Worm (Caenorhabditis elegans) whole organism, L2 larva: ENCODE data around the gene Y50D7A.10.

ENCODE experiments used
- C34F6.9 ChIP-seq: fragments of 150-350 bp; optimal IDR thresholded peaks from 2 replicates; lab custom pipeline; 2014; ENCODE audit warnings: missing biosample characterization, missing genetic modification characterization
- F13H6.1 ChIP-seq: sonication (generic microtip); optimal IDR thresholded peaks from 2 replicates; lab custom pipeline; 2016; ENCODE audit warnings: missing genetic modification characterization, missing compliant biosample characterization
- R02D3.7 ChIP-seq: fragments of 150-350 bp; optimal IDR thresholded peaks from 2 replicates; lab custom pipeline; 2014; ENCODE audit warnings: missing biosample characterization, missing genetic modification characterization
- Y55F3AM.14 ChIP-seq: fragments of 200-800 bp; sonication (Bioruptor generic); optimal IDR thresholded peaks from 2 replicates; lab custom pipeline; 2018; ENCODE audit warnings: mild to moderate bottlenecking, missing genetic modification characterization, missing compliant biosample characterization
- ZK546.5 ChIP-seq: sonication (generic microtip); optimal IDR thresholded peaks from 2 replicates; lab custom pipeline; 2017; ENCODE audit warnings: missing biosample characterization, missing genetic modification characterization
- alr-1 ChIP-seq: fragments of 150-350 bp; optimal IDR thresholded peaks from 2 replicates; lab custom pipeline; 2014; ENCODE audit warnings: missing biosample characterization, missing genetic modification characterization
- aly-2 ChIP-seq: fragments of 150-350 bp; optimal IDR thresholded peaks from 2 replicates; lab custom pipeline; 2014; ENCODE audit warnings: missing biosample characterization, missing genetic modification characterization
- ama-1 ChIP-seq: fragments of 150-350 bp; optimal IDR thresholded peaks from 2 replicates; lab custom pipeline; 2018; ENCODE audit warnings: inconsistent platforms
- blmp-1 ChIP-seq: sonication (generic microtip); optimal IDR thresholded peaks from 2 replicates; lab custom pipeline; 2017; ENCODE audit warnings: missing genetic modification characterization, mild to moderate bottlenecking, missing compliant biosample characterization, antibody characterized with exemption, moderate library complexity; ENCODE audit not compliant: insufficient read depth
- ceh-16 ChIP-seq: fragments of 150-350 bp; optimal IDR thresholded peaks from 2 replicates; lab custom pipeline; 2014; ENCODE audit warnings: missing biosample characterization, missing genetic modification characterization
- ceh-82 ChIP-seq: fragments of 150-350 bp; optimal IDR thresholded peaks from 2 replicates; lab custom pipeline; 2014; ENCODE audit warnings: missing biosample characterization, missing genetic modification characterization
- crh-2 ChIP-seq: sonication (generic microtip); optimal IDR thresholded peaks from 2 replicates; lab custom pipeline; 2017; ENCODE audit warnings: missing biosample characterization, missing genetic modification characterization
- dmd-4 ChIP-seq: sonication (generic microtip); optimal IDR thresholded peaks from 2 replicates; lab custom pipeline; 2017; ENCODE audit warnings: missing biosample characterization, missing genetic modification characterization
- egl-27 ChIP-seq: sonication (generic microtip); optimal IDR thresholded peaks from 3 replicates; lab custom pipeline; 2017; ENCODE audit warnings: missing biosample characterization, missing genetic modification reagents, missing genetic modification characterization
- elt-1 ChIP-seq: fragments of 150-350 bp; optimal IDR thresholded peaks from 2 replicates; lab custom pipeline; 2014; ENCODE audit warnings: missing biosample characterization, missing genetic modification characterization
- elt-3 ChIP-seq: sonication (generic microtip); optimal IDR thresholded peaks from 2 replicates; lab custom pipeline; 2017; ENCODE audit warnings: missing biosample characterization, missing genetic modification characterization
- fos-1 ChIP-seq: fragments of 150-350 bp; optimal IDR thresholded peaks from 2 replicates; lab custom pipeline; 2014; ENCODE audit warnings: missing biosample characterization, missing genetic modification characterization
- gmeb-1 ChIP-seq: fragments of 150-350 bp; optimal IDR thresholded peaks from 2 replicates; lab custom pipeline; 2014; ENCODE audit warnings: missing biosample characterization, missing genetic modification characterization
- lin-11 ChIP-seq: fragments of 150-350 bp; sonication (generic microtip); optimal IDR thresholded peaks from 2 replicates; lab custom pipeline; 2014; ENCODE audit warnings: missing biosample characterization, missing genetic modification characterization, inconsistent platforms, mixed read lengths
- lin-13 ChIP-seq: fragments of 150-350 bp; optimal IDR thresholded peaks from 2 replicates; lab custom pipeline; 2014; ENCODE audit warnings: missing biosample characterization, missing genetic modification reagents, missing genetic modification characterization
- lin-39 ChIP-seq: fragments of 150-350 bp; optimal IDR thresholded peaks from 2 replicates; lab custom pipeline; 2014; ENCODE audit warnings: missing biosample characterization, missing genetic modification reagents, missing genetic modification characterization
- lsy-2 ChIP-seq, 2 experiments: fragments of 150-350 bp in 1 of 2; sonication (generic microtip) in 1 of 2; optimal IDR thresholded peaks; 2 replicates each; lab custom pipeline; 2014 to 2017; ENCODE audit warnings: missing biosample characterization in 2 of 2, missing genetic modification characterization in 2 of 2
- mab-5 ChIP-seq: fragments of 150-350 bp; optimal IDR thresholded peaks from 2 replicates; lab custom pipeline; 2014; ENCODE audit warnings: missing biosample characterization, missing genetic modification characterization
- mbf-1 ChIP-seq: sonication (generic microtip); optimal IDR thresholded peaks from 2 replicates; lab custom pipeline; 2017; ENCODE audit warnings: missing biosample characterization, missing genetic modification characterization
- mdl-1 ChIP-seq, 2 experiments: fragments of 150-350 bp in 1 of 2; sonication (generic microtip) in 1 of 2; optimal IDR thresholded peaks; 2 replicates each; lab custom pipeline; 2017; ENCODE audit warnings: missing biosample characterization in 2 of 2, missing genetic modification characterization in 2 of 2
- nhr-10 ChIP-seq: sonication (generic microtip); optimal IDR thresholded peaks from 2 replicates; lab custom pipeline; 2017; ENCODE audit warnings: missing biosample characterization, missing genetic modification characterization
- nhr-11 ChIP-seq: fragments of 150-350 bp; optimal IDR thresholded peaks from 2 replicates; lab custom pipeline; 2014; ENCODE audit warnings: missing biosample characterization, missing genetic modification characterization
- nhr-12 ChIP-seq: fragments of 150-350 bp; optimal IDR thresholded peaks from 2 replicates; lab custom pipeline; 2014; ENCODE audit warnings: missing biosample characterization, missing genetic modification characterization
- nhr-129 ChIP-seq: fragments of 150-350 bp; optimal IDR thresholded peaks from 2 replicates; lab custom pipeline; 2014; ENCODE audit warnings: missing biosample characterization, missing genetic modification characterization
- nhr-21 ChIP-seq: fragments of 150-350 bp; optimal IDR thresholded peaks from 2 replicates; lab custom pipeline; 2014; ENCODE audit warnings: missing biosample characterization, missing genetic modification characterization
- nhr-23 ChIP-seq: fragments of 150-350 bp; optimal IDR thresholded peaks from 2 replicates; lab custom pipeline; 2014; ENCODE audit warnings: missing biosample characterization, missing genetic modification reagents, missing genetic modification characterization
- nhr-237 ChIP-seq: fragments of 150-350 bp; optimal IDR thresholded peaks from 2 replicates; lab custom pipeline; 2014; ENCODE audit warnings: missing biosample characterization, missing genetic modification characterization
- nhr-25 ChIP-seq: fragments of 150-350 bp; sonication (generic microtip); optimal IDR thresholded peaks from 3 replicates; lab custom pipeline; 2014; ENCODE audit warnings: missing biosample characterization, missing genetic modification characterization
- nhr-6 ChIP-seq: fragments of 150-350 bp; optimal IDR thresholded peaks from 2 replicates; lab custom pipeline; 2014; ENCODE audit warnings: missing biosample characterization, missing genetic modification characterization
- nhr-77 ChIP-seq: fragments of 150-350 bp; optimal IDR thresholded peaks from 2 replicates; lab custom pipeline; 2014; ENCODE audit warnings: missing biosample characterization, missing genetic modification characterization
- peb-1 ChIP-seq: fragments of 150-350 bp; optimal IDR thresholded peaks from 2 replicates; lab custom pipeline; 2014; ENCODE audit warnings: missing biosample characterization, missing genetic modification characterization
- sem-4 ChIP-seq: fragments of 150-350 bp; optimal IDR thresholded peaks from 2 replicates; lab custom pipeline; 2014; ENCODE audit warnings: missing biosample characterization, missing genetic modification reagents, missing genetic modification characterization
- skn-1 ChIP-seq: sonication (generic microtip); optimal IDR thresholded peaks from 2 replicates; lab custom pipeline; 2017; ENCODE audit warnings: missing biosample characterization, missing genetic modification characterization
- sma-3 ChIP-seq: sonication (generic microtip); optimal IDR thresholded peaks from 2 replicates; lab custom pipeline; 2016; ENCODE audit warnings: missing genetic modification reagents, missing genetic modification characterization, missing compliant biosample characterization
- sma-9 ChIP-seq, 2 experiments: fragments of 150-350 bp in 1 of 2; sonication (generic microtip) in 1 of 2; optimal IDR thresholded peaks; 2 replicates each; lab custom pipeline; 2014 to 2016; ENCODE audit warnings: missing genetic modification characterization in 2 of 2, mild to moderate bottlenecking in 1 of 2, missing biosample characterization in 1 of 2, missing compliant biosample characterization in 1 of 2, missing genetic modification reagents in 1 of 2, moderate library complexity in 1 of 2
- snpc-4 ChIP-seq: fragments of 150-350 bp; optimal IDR thresholded peaks from 2 replicates; lab custom pipeline; 2014; ENCODE audit warnings: missing biosample characterization, missing genetic modification characterization
- unc-39 ChIP-seq: fragments of 150-350 bp; optimal IDR thresholded peaks from 2 replicates; lab custom pipeline; 2014; ENCODE audit warnings: missing biosample characterization, missing genetic modification characterization
- unc-55 ChIP-seq: fragments of 150-350 bp; sonication (generic microtip); optimal IDR thresholded peaks from 3 replicates; lab custom pipeline; 2014; ENCODE audit warnings: missing biosample characterization, missing genetic modification reagents, missing genetic modification characterization
- unc-62 ChIP-seq: fragments of 150-350 bp; optimal IDR thresholded peaks from 2 replicates; lab custom pipeline; 2014; ENCODE audit warnings: missing biosample characterization, missing genetic modification reagents, missing genetic modification characterization
- zag-1 ChIP-seq: fragments of 150-350 bp; optimal IDR thresholded peaks from 2 replicates; lab custom pipeline; 2014; ENCODE audit warnings: missing biosample characterization, missing genetic modification characterization
- ztf-1 ChIP-seq: fragments of 200-800 bp; sonication (Bioruptor generic); conservative IDR thresholded peaks from 2 replicates; pipeline ENCODE4 v1.3.6; 2022; ENCODE audit warnings: missing genetic modification characterization, missing compliant biosample characterization
- ztf-11 ChIP-seq: sonication (generic microtip); optimal IDR thresholded peaks from 2 replicates; lab custom pipeline; 2017; ENCODE audit warnings: missing biosample characterization, missing genetic modification characterization
- ztf-4 ChIP-seq: fragments of 150-350 bp; optimal IDR thresholded peaks from 2 replicates; lab custom pipeline; 2014; ENCODE audit warnings: missing biosample characterization, missing genetic modification characterization

Y50D7A.10 gene

DNA sequence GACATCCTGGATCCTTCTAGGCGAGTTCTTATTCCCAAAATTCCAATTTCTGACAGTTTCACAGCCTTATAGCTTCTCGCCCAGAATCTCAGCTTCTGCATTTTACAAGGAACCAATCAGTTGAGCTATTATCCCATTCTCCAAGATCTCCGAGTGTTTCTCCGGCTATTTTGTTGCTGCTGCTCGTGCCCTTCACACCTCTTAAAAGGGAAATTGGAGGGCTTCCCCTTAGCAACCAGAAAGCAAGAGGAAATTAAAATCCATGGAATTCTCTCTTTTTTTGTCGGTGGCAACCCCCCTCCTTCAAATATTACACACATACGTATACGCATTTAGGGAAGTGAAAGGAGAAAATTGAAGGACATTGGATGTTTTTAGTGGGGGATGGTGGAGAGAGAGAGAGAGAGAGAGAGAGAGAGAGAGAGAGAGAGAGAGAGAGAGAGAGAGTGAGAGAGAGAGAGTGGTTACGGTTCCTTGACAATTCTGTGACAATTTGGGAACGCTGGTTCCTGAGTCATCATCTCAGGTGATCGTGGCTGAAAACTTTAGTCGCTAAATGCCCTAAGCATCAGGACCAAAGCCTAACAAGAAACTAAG is 36.7 kb downstream of the Y50D7A.10 start:
- TF ChIP-seq ceh-82 (tag; lab: Kevin White, UChicago) (no peak), snpc-4 (tag; lab: Kevin White, UChicago) (no peak), nhr-237 (tag; lab: Kevin White, UChicago) (no peak), gmeb-1 (no peak), blmp-1 (peak; percentile 79), ama-1 (lab: Kevin White, UChicago) (peak; percentile 40), unc-62 (GFP tag; lab: Kevin White, UChicago) (no peak), mdl-1 (tag; optimal IDR thresholded peaks at IDR 0.05; lab: Kevin White, UChicago) (no peak), aly-2 (tag; lab: Kevin White, UChicago) (no peak), lin-13 (GFP tag; lab: Kevin White, UChicago) (peak; percentile 18), nhr-77 (tag; lab: Kevin White, UChicago) (no peak), ztf-1 (no peak), sma-3 (GFP tag; lab: Kevin White, UChicago) (no peak), unc-55 (GFP tag; lab: Kevin White, UChicago) (no peak), mbf-1 (tag; lab: Kevin White, UChicago) (no peak), nhr-25 (peak; percentile 86), skn-1 (tag; lab: Kevin White, UChicago) (no peak), mab-5 (tag; lab: Kevin White, UChicago) (no peak), sma-9 (GFP tag; optimal IDR thresholded peaks at IDR 0.05; lab: Kevin White, UChicago) (no peak), sma-9 (tag; optimal IDR thresholded peaks at IDR 0.05; lab: Kevin White, UChicago) (no peak), F13H6.1 (no peak), egl-27 (no peak), ztf-4 (tag; lab: Kevin White, UChicago) (no peak), unc-39 (tag; lab: Kevin White, UChicago) (no peak), nhr-12 (no peak), sem-4 (tag; lab: Kevin White, UChicago) (no peak), lin-39 (no peak), nhr-10 (tag; lab: Kevin White, UChicago) (no peak), elt-3 (tag; lab: Kevin White, UChicago) (no peak), zag-1 (no peak), fos-1 (peak; percentile 12), lin-11 (tag; lab: Kevin White, UChicago) (no peak), C34F6.9 (tag; lab: Kevin White, UChicago) (no peak), Y55F3AM.14 (GFP tag; lab: Kevin White, UChicago) (no peak), peb-1 (tag; lab: Kevin White, UChicago) (no peak), nhr-6 (tag; lab: Kevin White, UChicago) (peak; percentile 66), ceh-16 (tag; lab: Kevin White, UChicago) (peak; percentile 35), ZK546.5 (no peak), nhr-21 (tag; lab: Kevin White, UChicago) (no peak), nhr-11 (tag; lab: Kevin White, UChicago) (no peak), elt-1 (tag; lab: Kevin White, UChicago) (no peak), nhr-129 (tag; lab: Kevin White, UChicago) (no peak), ztf-11 (no peak), nhr-23 (tag; lab: Kevin White, UChicago) (no peak), lsy-2 (tag; optimal IDR thresholded peaks at IDR 0.05; lab: Kevin White, UChicago) (peak in 1 of 2 experiments; percentile 14), alr-1 (no peak), dmd-4 (tag; lab: Kevin White, UChicago) (no peak), R02D3.7 (tag; lab: Kevin White, UChicago) (no peak), crh-2 (no peak)
